Fruit fly (Drosophila melanogaster) whole organism, prepupa: Measurements from ENCODE around the gene tll.
A peak's percentile ranks its signal among the peaks of the same experiment; 100 is the strongest.

Experiments used
- Blimp-1 ChIP-seq: fragments of 200-800 bp; sonication (Bioruptor generic); optimal IDR thresholded peaks from 3 replicates; lab custom pipeline; 2017; ENCODE audit warnings: missing biosample characterization, missing genetic modification characterization, mild to moderate bottlenecking, moderate library complexity, missing genetic modification reagents
- CG10631 ChIP-seq: fragments of 200-800 bp; sonication (Bioruptor generic); optimal IDR thresholded peaks from 2 replicates; lab custom pipeline; 2016; ENCODE audit warnings: missing biosample characterization, missing genetic modification characterization
- CG10669 ChIP-seq: fragments of 200-800 bp; sonication (Bioruptor generic); optimal IDR thresholded peaks from 3 replicates; lab custom pipeline; 2018; ENCODE audit warnings: missing biosample characterization, mild to moderate bottlenecking, missing genetic modification characterization, moderate library complexity
- CG11294 ChIP-seq: fragments of 200-800 bp; sonication (Bioruptor generic); IDR thresholded peaks from 2 replicates; pipeline ENCODE4 v1.3.6; 2022; ENCODE audit warnings: missing biosample characterization, missing genetic modification characterization
- CG11762 ChIP-seq: fragments of 200-800 bp; sonication (Bioruptor generic); optimal IDR thresholded peaks from 3 replicates; lab custom pipeline; 2016; ENCODE audit warnings: missing biosample characterization, missing genetic modification characterization; ENCODE audit not compliant: insufficient read depth
- CG11902 ChIP-seq: fragments of 200-800 bp; sonication (Bioruptor generic); optimal IDR thresholded peaks from 3 replicates; lab custom pipeline; 2016; ENCODE audit warnings: missing biosample characterization, missing genetic modification characterization
- CG1621 ChIP-seq: fragments of 200-800 bp; sonication (Bioruptor generic); optimal IDR thresholded peaks from 3 replicates; lab custom pipeline; 2018; ENCODE audit warnings: missing biosample characterization, mild to moderate bottlenecking, missing genetic modification characterization
- CG16779 ChIP-seq: fragments of 200-800 bp; sonication (Bioruptor generic); optimal IDR thresholded peaks from 3 replicates; lab custom pipeline; 2017; ENCODE audit warnings: missing biosample characterization, mild to moderate bottlenecking, missing genetic modification characterization
- CG3032 ChIP-seq: fragments of 200-800 bp; optimal IDR thresholded peaks from 2 replicates; lab custom pipeline; 2019; ENCODE audit warnings: missing biosample characterization, mild to moderate bottlenecking, missing genetic modification characterization, moderate library complexity
- CG32006 ChIP-seq: fragments of 200-800 bp; sonication (Bioruptor generic); optimal IDR thresholded peaks from 3 replicates; lab custom pipeline; 2017; ENCODE audit warnings: missing biosample characterization, mild to moderate bottlenecking, missing genetic modification characterization
- CG3919 ChIP-seq: fragments of 200-800 bp; sonication (Bioruptor generic); optimal IDR thresholded peaks from 3 replicates; lab custom pipeline; 2016; ENCODE audit warnings: missing biosample characterization, missing genetic modification characterization
- CG4318 ChIP-seq: fragments of 200-800 bp; sonication (Bioruptor generic); optimal IDR thresholded peaks from 3 replicates; lab custom pipeline; 2017; ENCODE audit warnings: missing biosample characterization, mild to moderate bottlenecking, missing genetic modification characterization
- CG6163 ChIP-seq: fragments of 200-800 bp; sonication (Bioruptor generic); IDR thresholded peaks from 3 replicates; pipeline ENCODE4 v1.3.6; 2022; ENCODE audit warnings: missing biosample characterization, missing genetic modification characterization
- CG6276 ChIP-seq: fragments of 200-800 bp; sonication (Bioruptor generic); optimal IDR thresholded peaks from 2 replicates; lab custom pipeline; 2017; ENCODE audit warnings: missing biosample characterization, mild to moderate bottlenecking, missing genetic modification characterization
- CG6792 ChIP-seq: fragments of 200-800 bp; sonication (Bioruptor generic); optimal IDR thresholded peaks from 3 replicates; lab custom pipeline; 2016; ENCODE audit warnings: missing biosample characterization, missing genetic modification characterization
- CG6808 ChIP-seq: fragments of 200-800 bp; sonication (Bioruptor generic); optimal IDR thresholded peaks from 3 replicates; lab custom pipeline; 2017; ENCODE audit warnings: missing biosample characterization, missing genetic modification characterization, mild to moderate bottlenecking, moderate library complexity, missing genetic modification reagents
- CG6854 ChIP-seq: fragments of 200-800 bp; sonication (Bioruptor generic); optimal IDR thresholded peaks from 2 replicates; lab custom pipeline; 2017; ENCODE audit warnings: missing biosample characterization, mild to moderate bottlenecking, missing genetic modification characterization
- CG7368 ChIP-seq: fragments of 200-800 bp; sonication (Bioruptor generic); optimal IDR thresholded peaks from 3 replicates; lab custom pipeline; 2016; ENCODE audit warnings: missing biosample characterization, missing genetic modification characterization
- CG8119 ChIP-seq: fragments of 200-800 bp; sonication (Bioruptor generic); IDR thresholded peaks from 3 replicates; pipeline ENCODE4 v1.3.6; 2022; ENCODE audit warnings: missing biosample characterization, missing genetic modification characterization
- CG8319 ChIP-seq: fragments of 200-800 bp; sonication (Bioruptor generic); optimal IDR thresholded peaks from 3 replicates; lab custom pipeline; 2016; ENCODE audit warnings: missing biosample characterization, missing genetic modification characterization
- Eip75B ChIP-seq: fragments of 200-800 bp; sonication (Bioruptor generic); optimal IDR thresholded peaks from 3 replicates; lab custom pipeline; 2016; ENCODE audit warnings: missing biosample characterization, missing genetic modification characterization
- Eip78C ChIP-seq: fragments of 200-800 bp; sonication (Bioruptor generic); peaks from one replicate; lab custom pipeline; 2016; ENCODE audit warnings: missing biosample characterization, missing genetic modification characterization
- Eip93F ChIP-seq: fragments of 200-800 bp; sonication (Bioruptor generic); optimal IDR thresholded peaks from 2 replicates; lab custom pipeline; 2016; ENCODE audit warnings: missing biosample characterization, mild to moderate bottlenecking, missing genetic modification characterization
- Ets21C ChIP-seq: fragments of 200-800 bp; sonication (Bioruptor generic); optimal IDR thresholded peaks from 3 replicates; lab custom pipeline; 2016; ENCODE audit warnings: missing biosample characterization, missing genetic modification characterization
- Ets96B ChIP-seq: fragments of 200-800 bp; optimal IDR thresholded peaks from 2 replicates; lab custom pipeline; 2019; ENCODE audit warnings: missing biosample characterization, mild to moderate bottlenecking, missing genetic modification characterization, moderate library complexity
- Gug ChIP-seq: fragments of 200-800 bp; sonication (Bioruptor generic); IDR thresholded peaks from 2 replicates; pipeline ENCODE4 v1.3.6; 2022; ENCODE audit warnings: missing biosample characterization, missing genetic modification characterization
- Hr38 ChIP-seq: sonication (Bioruptor generic); optimal IDR thresholded peaks from 2 replicates; lab custom pipeline; 2016; ENCODE audit warnings: missing biosample characterization, missing genetic modification characterization
- Hr39 ChIP-seq: fragments of 200-800 bp; sonication (Bioruptor generic); optimal IDR thresholded peaks from 2 replicates; lab custom pipeline; 2016; ENCODE audit warnings: missing biosample characterization, missing genetic modification characterization
- Hr4 ChIP-seq: fragments of 200-800 bp; sonication (Bioruptor generic); optimal IDR thresholded peaks from 3 replicates; lab custom pipeline; 2016; ENCODE audit warnings: missing biosample characterization, missing genetic modification characterization
- Lpt ChIP-seq: fragments of 200-800 bp; sonication (Bioruptor generic); optimal IDR thresholded peaks from 3 replicates; lab custom pipeline; 2016; ENCODE audit warnings: missing biosample characterization, missing genetic modification characterization
- Met ChIP-seq: fragments of 200-800 bp; sonication (Bioruptor generic); optimal IDR thresholded peaks from 3 replicates; lab custom pipeline; 2016; ENCODE audit warnings: missing biosample characterization, missing genetic modification characterization
- OdsH ChIP-seq: fragments of 200-800 bp; sonication (Bioruptor generic); optimal IDR thresholded peaks from 3 replicates; lab custom pipeline; 2016; ENCODE audit warnings: missing biosample characterization, missing genetic modification characterization
- Smox ChIP-seq: fragments of 200-800 bp; sonication (Bioruptor generic); optimal IDR thresholded peaks from 3 replicates; lab custom pipeline; 2016; ENCODE audit warnings: missing biosample characterization, missing genetic modification characterization
- Sox102F ChIP-seq: fragments of 200-800 bp; sonication (Bioruptor generic); optimal IDR thresholded peaks from 2 replicates; lab custom pipeline; 2016; ENCODE audit warnings: missing biosample characterization, mild to moderate bottlenecking, missing genetic modification characterization
- Sox14 ChIP-seq: fragments of 200-800 bp; sonication (Bioruptor generic); optimal IDR thresholded peaks from 3 replicates; lab custom pipeline; 2016; ENCODE audit warnings: missing biosample characterization, missing genetic modification characterization
- Sox15 ChIP-seq: fragments of 200-800 bp; sonication (Bioruptor generic); optimal IDR thresholded peaks from 3 replicates; lab custom pipeline; 2016; ENCODE audit warnings: missing biosample characterization, missing genetic modification characterization
- acj6 ChIP-seq: fragments of 200-800 bp; sonication (Bioruptor generic); optimal IDR thresholded peaks from 3 replicates; lab custom pipeline; 2016; ENCODE audit warnings: missing biosample characterization, missing genetic modification characterization
- cyc ChIP-seq: fragments of 200-800 bp; sonication (Bioruptor generic); optimal IDR thresholded peaks from 3 replicates; lab custom pipeline; 2016; ENCODE audit warnings: missing biosample characterization, missing genetic modification characterization
- dac ChIP-seq: fragments of 200-800 bp; sonication (Bioruptor generic); optimal IDR thresholded peaks from 2 replicates; lab custom pipeline; 2017; ENCODE audit warnings: missing biosample characterization, mild to moderate bottlenecking, missing genetic modification characterization
- dsx ChIP-seq: fragments of 200-800 bp; optimal IDR thresholded peaks from 3 replicates; lab custom pipeline; 2019; ENCODE audit warnings: missing biosample characterization, mild to moderate bottlenecking, missing genetic modification characterization, moderate library complexity; ENCODE audit not compliant: poor library complexity, severe bottlenecking
- eg ChIP-seq: fragments of 200-800 bp; sonication (Bioruptor generic); IDR thresholded peaks from 3 replicates; pipeline ENCODE4 v1.3.6; 2022; ENCODE audit warnings: missing biosample characterization, missing genetic modification characterization
- esn ChIP-seq: fragments of 200-800 bp; sonication (Bioruptor generic); optimal IDR thresholded peaks from 2 replicates; lab custom pipeline; 2016; ENCODE audit warnings: missing biosample characterization, mild to moderate bottlenecking, missing genetic modification characterization, moderate library complexity
- fd59A ChIP-seq: fragments of 200-800 bp; sonication (Bioruptor generic); optimal IDR thresholded peaks from 2 replicates; lab custom pipeline; 2017; ENCODE audit warnings: missing biosample characterization, mild to moderate bottlenecking, missing genetic modification characterization, missing genetic modification reagents
- fd85E ChIP-seq: fragments of 200-800 bp; sonication (Bioruptor generic); optimal IDR thresholded peaks from 3 replicates; lab custom pipeline; 2016; ENCODE audit warnings: missing biosample characterization, missing genetic modification characterization
- fkh ChIP-seq: fragments of 200-800 bp; sonication (Bioruptor generic); optimal IDR thresholded peaks from 3 replicates; lab custom pipeline; 2017; ENCODE audit warnings: missing biosample characterization, mild to moderate bottlenecking, missing genetic modification characterization, moderate library complexity
- net ChIP-seq: fragments of 200-800 bp; sonication (Bioruptor generic); optimal IDR thresholded peaks from 3 replicates; lab custom pipeline; 2016; ENCODE audit warnings: missing biosample characterization, missing genetic modification characterization
- pdm3 ChIP-seq: fragments of 200-800 bp; sonication (Bioruptor generic); optimal IDR thresholded peaks from 3 replicates; lab custom pipeline; 2016; ENCODE audit warnings: missing biosample characterization, missing genetic modification characterization
- salr ChIP-seq, 2 experiments: fragments of 200-800 bp; sonication (Bioruptor generic); optimal IDR thresholded peaks; 3 replicates each; lab custom pipeline; 2016 to 2018; ENCODE audit warnings: missing biosample characterization in 2 of 2, missing genetic modification characterization in 2 of 2, mild to moderate bottlenecking in 1 of 2
- spab ChIP-seq: fragments of 200-800 bp; sonication (Bioruptor generic); optimal IDR thresholded peaks from 2 replicates; lab custom pipeline; 2017; ENCODE audit warnings: missing biosample characterization, mild to moderate bottlenecking, missing genetic modification characterization, missing genetic modification reagents
- ss ChIP-seq, 2 experiments: fragments of 200-800 bp; sonication (Bioruptor generic); optimal IDR thresholded peaks; 2 replicates in 1 of 2; 3 replicates in 1 of 2; lab custom pipeline; 2017 to 2018; ENCODE audit warnings: mild to moderate bottlenecking in 2 of 2, missing biosample characterization in 2 of 2, missing genetic modification characterization in 2 of 2, moderate library complexity in 1 of 2
- svp ChIP-seq: fragments of 200-800 bp; sonication (Bioruptor generic); peaks from one replicate; lab custom pipeline; 2016; ENCODE audit warnings: missing biosample characterization, missing genetic modification characterization
- topi ChIP-seq: fragments of 200-800 bp; sonication (Bioruptor generic); optimal IDR thresholded peaks from 3 replicates; lab custom pipeline; 2016; ENCODE audit warnings: missing biosample characterization, missing genetic modification characterization

The tll gene

DNA sequence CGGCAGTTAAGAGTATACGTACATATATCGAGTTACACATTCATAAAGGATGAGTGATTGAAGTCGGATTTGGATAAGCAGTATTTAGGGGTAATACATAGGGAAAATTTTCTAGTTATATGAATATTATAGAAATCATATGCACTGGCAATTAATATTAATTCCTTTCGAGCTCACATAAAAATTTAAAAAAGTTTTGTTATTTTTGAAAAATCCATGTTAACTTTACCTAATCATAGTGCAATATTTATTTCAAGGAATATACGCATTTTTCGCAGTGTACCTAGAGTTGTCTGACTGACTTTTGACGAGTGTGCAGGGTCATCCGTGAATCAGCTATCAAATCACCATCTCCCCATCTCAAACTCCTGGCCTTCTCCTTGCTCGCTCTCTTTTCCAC, 12.3 kb downstream of the tll start:
- no peak for TF ChIP-seq Sox102F (GFP tag; lab: Kevin White, UChicago)
- no peak for TF ChIP-seq Hr39 (GFP tag; lab: Kevin White, UChicago)
- no peak for TF ChIP-seq fkh (GFP tag; lab: Kevin White, UChicago)
- TF ChIP-seq CG6792, result peak; percentile 0
- no peak for TF ChIP-seq CG6854
- peak; percentile 7 for TF ChIP-seq acj6 (GFP tag; lab: Kevin White, UChicago)
- no peak for TF ChIP-seq CG16779 (tag; lab: Kevin White, UChicago)
- TF ChIP-seq CG8319, result no peak
- TF ChIP-seq CG7368, result no peak
- peak; percentile 9 for TF ChIP-seq dac (GFP tag; lab: Kevin White, UChicago)
- peak; percentile 45 for TF ChIP-seq CG10669 (GFP tag; lab: Kevin White, UChicago)
- TF ChIP-seq OdsH, result peak; percentile 56
- TF ChIP-seq CG10631 (GFP tag; lab: Kevin White, UChicago), result peak; percentile 45
- TF ChIP-seq CG8119 (GFP tag; lab: Robert Waterston, UW), result peak; percentile 28; the same call in 1 of the 3 replicates
- no peak for TF ChIP-seq Gug (GFP tag; lab: Robert Waterston, UW)
- peak in 1 of 2 experiments; percentile 58 for TF ChIP-seq ss (GFP tag; optimal IDR thresholded peaks at IDR 0.05; lab: Kevin White, UChicago)
- TF ChIP-seq Smox (GFP tag; lab: Kevin White, UChicago), result no peak
- TF ChIP-seq CG32006, result peak; percentile 72
- TF ChIP-seq Eip78C, result peak; percentile 87
- peak; percentile 40 for TF ChIP-seq fd59A (GFP tag; lab: Kevin White, UChicago)
- peak; percentile 33 for TF ChIP-seq CG3919 (GFP tag; lab: Kevin White, UChicago)
- TF ChIP-seq CG3032, result peak; percentile 34
- TF ChIP-seq CG4318 (GFP tag; lab: Kevin White, UChicago), result peak; percentile 40
- peak; percentile 21 for TF ChIP-seq CG6808 (GFP tag; lab: Kevin White, UChicago)
- no peak for TF ChIP-seq esn (GFP tag; lab: Kevin White, UChicago)
- no peak for TF ChIP-seq fd85E (GFP tag; lab: Kevin White, UChicago)
- TF ChIP-seq CG11294 (GFP tag; lab: Robert Waterston, UW), result no peak
- TF ChIP-seq Ets96B (tag; lab: Kevin White, UChicago), result peak; percentile 54
- TF ChIP-seq pdm3 (GFP tag; lab: Kevin White, UChicago), result peak; percentile 26
- no peak for TF ChIP-seq Eip93F (GFP tag; lab: Kevin White, UChicago)
- TF ChIP-seq net (GFP tag; lab: Kevin White, UChicago), result peak; percentile 25
- peak; percentile 26 for TF ChIP-seq CG6276 (GFP tag; lab: Kevin White, UChicago)
- TF ChIP-seq CG1621 (tag; lab: Kevin White, UChicago), result no peak
- TF ChIP-seq cyc (GFP tag; lab: Kevin White, UChicago), result no peak
- peak; percentile 11 for TF ChIP-seq dsx (GFP tag; lab: Kevin White, UChicago)
- TF ChIP-seq Sox15 (GFP tag; lab: Kevin White, UChicago), result peak; percentile 15
- no peak for TF ChIP-seq CG11902 (GFP tag; lab: Kevin White, UChicago)
- peak; percentile 36 for TF ChIP-seq spab (GFP tag; lab: Kevin White, UChicago)
- TF ChIP-seq Hr38 (GFP tag; lab: Kevin White, UChicago), result no peak
- no peak for TF ChIP-seq CG6163 (GFP tag; lab: Robert Waterston, UW)
- TF ChIP-seq svp (GFP tag; lab: Kevin White, UChicago), result peak; percentile 36
- no peak for TF ChIP-seq Ets21C
- no peak for TF ChIP-seq Lpt
- TF ChIP-seq Hr4 (GFP tag; lab: Kevin White, UChicago), result peak; percentile 34
- no peak for TF ChIP-seq Met (GFP tag; lab: Kevin White, UChicago)
- TF ChIP-seq topi, result no peak
- no peak for TF ChIP-seq Blimp-1 (GFP tag; lab: Kevin White, UChicago)
- no peak for TF ChIP-seq eg
- TF ChIP-seq CG11762 (GFP tag; lab: Kevin White, UChicago), result peak; percentile 16
- no peak for TF ChIP-seq Eip75B
- TF ChIP-seq salr (GFP tag; optimal IDR thresholded peaks at IDR 0.05; lab: Kevin White, UChicago), result peak in 1 of 2 experiments; percentile 51
- peak; percentile 5 for TF ChIP-seq Sox14 (GFP tag; lab: Kevin White, UChicago)
